Fruit fly (Drosophila melanogaster) whole organism, embryonic: Measurements from ENCODE around the gene be.

Experiments
- ATbp ChIP-seq: fragments of 200-800 bp; sonication (Bioruptor generic); optimal IDR thresholded peaks from 2 replicates; lab custom pipeline; 2017; ENCODE audit warnings: missing biosample characterization, mild to moderate bottlenecking, missing genetic modification characterization, missing genetic modification reagents
- Bteb2 ChIP-seq: fragments of 200-800 bp; sonication (Bioruptor generic); optimal IDR thresholded peaks from 2 replicates; lab custom pipeline; 2016; ENCODE audit warnings: missing biosample characterization, missing genetic modification characterization
- CG10431 ChIP-seq: fragments of 200-800 bp; sonication (Bioruptor generic); optimal IDR thresholded peaks from 3 replicates; lab custom pipeline; 2018; ENCODE audit warnings: missing biosample characterization, mild to moderate bottlenecking, missing genetic modification characterization
- CG11085 ChIP-seq: fragments of 200-800 bp; sonication (Bioruptor generic); IDR thresholded peaks from 2 replicates; pipeline ENCODE4 v1.3.6; 2022; ENCODE audit warnings: missing biosample characterization, missing genetic modification characterization
- CG11695 ChIP-seq: fragments of 200-800 bp; sonication (Bioruptor generic); IDR thresholded peaks from 3 replicates; pipeline ENCODE4 v1.3.6; 2022; ENCODE audit warnings: missing biosample characterization, missing genetic modification characterization
- CG14050 ChIP-seq: fragments of 200-800 bp; sonication (Bioruptor generic); IDR thresholded peaks from 3 replicates; pipeline ENCODE4 v1.3.6; 2022; ENCODE audit warnings: missing biosample characterization, missing genetic modification characterization
- CG15011 ChIP-seq: fragments of 200-800 bp; sonication (Bioruptor generic); optimal IDR thresholded peaks from 3 replicates; lab custom pipeline; 2018; ENCODE audit warnings: missing biosample characterization, mild to moderate bottlenecking, missing genetic modification characterization
- CG17912 ChIP-seq: fragments of 200-800 bp; sonication (Bioruptor generic); optimal IDR thresholded peaks from 2 replicates; lab custom pipeline; 2018; ENCODE audit warnings: missing biosample characterization, mild to moderate bottlenecking, missing genetic modification characterization
- CG2199 ChIP-seq: fragments of 200-800 bp; sonication (Bioruptor generic); IDR thresholded peaks from 3 replicates; pipeline ENCODE4 v1.3.6; 2022; ENCODE audit warnings: missing biosample characterization, missing genetic modification characterization
- CG2202 ChIP-seq: fragments of 200-800 bp; sonication (Bioruptor generic); optimal IDR thresholded peaks from 2 replicates; lab custom pipeline; 2018; ENCODE audit warnings: missing biosample characterization, mild to moderate bottlenecking, missing genetic modification characterization
- CG32532 ChIP-seq: fragments of 200-800 bp; sonication (Bioruptor generic); IDR thresholded peaks from 2 replicates; pipeline ENCODE4 v1.3.6; 2022; ENCODE audit warnings: missing biosample characterization, missing genetic modification characterization
- CG3281 ChIP-seq: fragments of 200-800 bp; sonication (Bioruptor generic); optimal IDR thresholded peaks from 3 replicates; lab custom pipeline; 2017; ENCODE audit warnings: missing biosample characterization, mild to moderate bottlenecking, missing genetic modification characterization
- CG3838 ChIP-seq: fragments of 200-800 bp; sonication (Bioruptor generic); optimal IDR thresholded peaks from 3 replicates; lab custom pipeline; 2016; ENCODE audit warnings: missing biosample characterization, missing genetic modification characterization
- CG4328 ChIP-seq: fragments of 200-800 bp; sonication (Bioruptor generic); optimal IDR thresholded peaks from 3 replicates; lab custom pipeline; 2017; ENCODE audit warnings: missing biosample characterization, missing genetic modification reagents, missing genetic modification characterization
- CG6254 ChIP-seq: fragments of 200-800 bp; sonication (Bioruptor generic); optimal IDR thresholded peaks from 3 replicates; lab custom pipeline; 2017; ENCODE audit warnings: mild to moderate bottlenecking, missing biosample characterization, missing genetic modification reagents, missing genetic modification characterization
- CG6272 ChIP-seq: fragments of 200-800 bp; sonication (Bioruptor generic); IDR thresholded peaks from 2 replicates; pipeline ENCODE4 v1.3.6; 2022; ENCODE audit warnings: missing biosample characterization, missing genetic modification characterization
- CG6689 ChIP-seq: fragments of 200-800 bp; sonication (Bioruptor generic); IDR thresholded peaks from 2 replicates; pipeline ENCODE4 v1.3.6; 2022; ENCODE audit warnings: missing biosample characterization, missing genetic modification characterization
- CG9609 ChIP-seq: fragments of 200-800 bp; sonication (Bioruptor generic); optimal IDR thresholded peaks from 3 replicates; lab custom pipeline; 2016; ENCODE audit warnings: missing biosample characterization, missing genetic modification characterization
- CG9817 ChIP-seq: fragments of 200-800 bp; sonication (Bioruptor generic); optimal IDR thresholded peaks from 2 replicates; lab custom pipeline; 2018; ENCODE audit warnings: missing biosample characterization, mild to moderate bottlenecking, missing genetic modification characterization, moderate library complexity
- D19A ChIP-seq: fragments of 200-800 bp; optimal IDR thresholded peaks from 3 replicates; lab custom pipeline; 2019; ENCODE audit warnings: missing biosample characterization, mild to moderate bottlenecking, missing genetic modification characterization, moderate library complexity
- Doc3 ChIP-seq: fragments of 200-800 bp; sonication (Bioruptor generic); IDR thresholded peaks from 3 replicates; pipeline ENCODE4 v1.3.6; 2022; ENCODE audit warnings: missing biosample characterization, missing genetic modification characterization; ENCODE audit not compliant: partially characterized antibody
- ERR ChIP-seq: fragments of 200-800 bp; sonication (Bioruptor generic); optimal IDR thresholded peaks from 2 replicates; lab custom pipeline; 2016; ENCODE audit warnings: missing biosample characterization, missing genetic modification characterization
- Hey ChIP-seq: fragments of 200-800 bp; sonication (Bioruptor generic); optimal IDR thresholded peaks from 3 replicates; lab custom pipeline; 2018; ENCODE audit warnings: missing biosample characterization, mild to moderate bottlenecking, missing genetic modification characterization
- Jarid2 ChIP-seq: fragments of 200-800 bp; sonication (Bioruptor generic); optimal IDR thresholded peaks from 3 replicates; lab custom pipeline; 2017; ENCODE audit warnings: mild to moderate bottlenecking, missing biosample characterization, missing genetic modification reagents, missing genetic modification characterization
- Kr ChIP-seq: fragments of 200-800 bp; sonication (Bioruptor generic); optimal IDR thresholded peaks from 2 replicates; lab custom pipeline; 2017; ENCODE audit warnings: missing biosample characterization, mild to moderate bottlenecking, missing genetic modification characterization
- Neu2 ChIP-seq: fragments of 200-800 bp; sonication (Bioruptor generic); optimal IDR thresholded peaks from 3 replicates; lab custom pipeline; 2016; ENCODE audit warnings: missing biosample characterization, missing genetic modification characterization, borderline replicate concordance
- Nf-YC ChIP-seq: fragments of 200-800 bp; optimal IDR thresholded peaks from 3 replicates; lab custom pipeline; 2019; ENCODE audit warnings: missing biosample characterization, mild to moderate bottlenecking, missing genetic modification characterization, moderate library complexity
- Taf1 ChIP-seq: fragments of 200-800 bp; sonication (Bioruptor generic); IDR thresholded peaks from 2 replicates; pipeline ENCODE4 v1.3.6; 2022; ENCODE audit warnings: missing biosample characterization, missing genetic modification characterization
- ac ChIP-seq: fragments of 200-800 bp; sonication (Bioruptor generic); optimal IDR thresholded peaks from 3 replicates; lab custom pipeline; 2017; ENCODE audit warnings: missing biosample characterization, mild to moderate bottlenecking, missing genetic modification characterization
- amos ChIP-seq: fragments of 200-800 bp; sonication (Bioruptor generic); IDR thresholded peaks from 2 replicates; pipeline ENCODE4 v1.3.6; 2022; ENCODE audit warnings: missing biosample characterization, missing genetic modification characterization; ENCODE audit not compliant: partially characterized antibody
- ash1 ChIP-seq: fragments of 200-800 bp; sonication (Bioruptor generic); optimal IDR thresholded peaks from 2 replicates; lab custom pipeline; 2018; ENCODE audit warnings: missing biosample characterization, mild to moderate bottlenecking, missing genetic modification characterization
- ato ChIP-seq: fragments of 200-800 bp; sonication (Bioruptor generic); IDR thresholded peaks from 2 replicates; pipeline ENCODE4 v1.3.6; 2022; ENCODE audit warnings: missing biosample characterization, missing genetic modification characterization; ENCODE audit not compliant: partially characterized antibody
- chif ChIP-seq, 2 experiments: fragments of 200-800 bp; sonication (Bioruptor generic); optimal IDR thresholded peaks; 3 replicates each; lab custom pipeline; 2016; ENCODE audit warnings: missing biosample characterization in 2 of 2, missing genetic modification characterization in 2 of 2
- chinmo ChIP-seq: fragments of 200-800 bp; sonication (Bioruptor generic); IDR thresholded peaks from 4 replicates; pipeline ENCODE4 v1.3.6; 2022; ENCODE audit warnings: missing biosample characterization, missing genetic modification characterization; ENCODE audit not compliant: partially characterized antibody
- dm ChIP-seq: fragments of 200-800 bp; sonication (Bioruptor generic); optimal IDR thresholded peaks from 3 replicates; lab custom pipeline; 2016; ENCODE audit warnings: missing biosample characterization, missing genetic modification characterization
- dpn ChIP-seq, 2 experiments: fragments of 200-800 bp; sonication (Bioruptor generic); optimal IDR thresholded peaks; 3 replicates each; lab custom pipeline; 2016; ENCODE audit warnings: missing biosample characterization in 2 of 2, missing genetic modification characterization in 2 of 2
- fd102C ChIP-seq: fragments of 200-800 bp; sonication (Bioruptor generic); optimal IDR thresholded peaks from 2 replicates; lab custom pipeline; 2018; ENCODE audit warnings: missing biosample characterization, mild to moderate bottlenecking, missing genetic modification characterization, moderate library complexity
- gce ChIP-seq: fragments of 200-800 bp; sonication (Bioruptor generic); IDR thresholded peaks from 3 replicates; pipeline ENCODE4 v1.3.6; 2022; ENCODE audit warnings: missing biosample characterization, missing genetic modification characterization
- hbn ChIP-seq: fragments of 200-800 bp; sonication (Bioruptor generic); IDR thresholded peaks from 2 replicates; pipeline ENCODE4 v1.3.6; 2022; ENCODE audit warnings: missing biosample characterization, missing genetic modification characterization; ENCODE audit not compliant: partially characterized antibody
- hth ChIP-seq: fragments of >200 bp; optimal IDR thresholded peaks from 2 replicates; lab custom pipeline; 2017; ENCODE audit warnings: inconsistent platforms
- nau ChIP-seq: fragments of 200-800 bp; sonication (Bioruptor generic); optimal IDR thresholded peaks from 3 replicates; lab custom pipeline; 2017; ENCODE audit warnings: missing biosample characterization, mild to moderate bottlenecking, missing genetic modification characterization, missing genetic modification reagents
- org-1 ChIP-seq: fragments of 200-800 bp; sonication (Bioruptor generic); optimal IDR thresholded peaks from 2 replicates; lab custom pipeline; 2017; ENCODE audit warnings: missing biosample characterization, missing genetic modification characterization
- peb ChIP-seq: fragments of 200-800 bp; sonication (Bioruptor generic); IDR thresholded peaks from 2 replicates; pipeline ENCODE4 v1.3.6; 2022; ENCODE audit warnings: missing biosample characterization, missing genetic modification characterization
- pita ChIP-seq: fragments of 200-800 bp; sonication (Bioruptor generic); optimal IDR thresholded peaks from 2 replicates; lab custom pipeline; 2017; ENCODE audit warnings: missing biosample characterization, mild to moderate bottlenecking, missing genetic modification characterization
- prd ChIP-seq, 3 experiments: fragments of >200 bp in 2 of 3; fragments of 200-800 bp in 1 of 3; sonication (Bioruptor generic) in 1 of 3; optimal IDR thresholded peaks in 2 of 3; IDR thresholded peaks in 1 of 3; 2 replicates in 2 of 3; 3 replicates in 1 of 3; pipeline versions ENCODE4 v1.3.6 to Lab custom; 2017 to 2022; ENCODE audit warnings: missing biosample characterization in 1 of 3, missing genetic modification characterization in 1 of 3
- sima ChIP-seq: fragments of 200-800 bp; sonication (Bioruptor generic); optimal IDR thresholded peaks from 2 replicates; lab custom pipeline; 2016; ENCODE audit warnings: missing biosample characterization, missing genetic modification characterization
- sug ChIP-seq: fragments of 200-800 bp; optimal IDR thresholded peaks from 2 replicates; lab custom pipeline; 2019; ENCODE audit warnings: missing biosample characterization, mild to moderate bottlenecking, missing genetic modification characterization, moderate library complexity
- tgo ChIP-seq: fragments of 200-800 bp; sonication (Bioruptor generic); IDR thresholded peaks from 3 replicates; pipeline ENCODE4 v1.3.6; 2022; ENCODE audit warnings: missing biosample characterization, missing genetic modification characterization
- z ChIP-seq: fragments of 200-800 bp; sonication (Bioruptor generic); IDR thresholded peaks from 3 replicates; pipeline ENCODE4 v1.3.6; 2022; ENCODE audit warnings: missing biosample characterization, missing genetic modification characterization
- zfh1 ChIP-seq: fragments of 200-800 bp; sonication (Bioruptor generic); IDR thresholded peaks from 3 replicates; pipeline ENCODE4 v1.3.6; 2022; ENCODE audit warnings: missing biosample characterization, missing genetic modification characterization

be gene

dm6 chrX:15063404-15064062 lies 39.3 kb downstream of the be start, which contains the start of the genes hiw and ND-B18 (continued):
- TF ChIP-seq CG2199 (GFP tag; lab: Robert Waterston, UW) (no peak), CG4328 (GFP tag; lab: Kevin White, UChicago) (no peak), dpn (GFP tag; optimal IDR thresholded peaks at IDR 0.05; lab: Kevin White, UChicago) (peak; percentile 26 to 29), CG9609 (GFP tag; lab: Kevin White, UChicago) (no peak), CG14050 (GFP tag; lab: Robert Waterston, UW) (no peak), CG17912 (GFP tag; lab: Kevin White, UChicago) (no peak), hth (no peak), Hey (tag; lab: Kevin White, UChicago) (no peak), ash1 (no peak), CG9817 (tag; lab: Kevin White, UChicago) (peak; percentile 8), tgo (GFP tag; lab: Robert Waterston, UW) (no peak), CG11085 (GFP tag; lab: Robert Waterston, UW) (0 out of 2 replicates have a peak, but pooled peaks have one; percentile 10), CG6272 (GFP tag; lab: Robert Waterston, UW) (no peak), Bteb2 (GFP tag; lab: Kevin White, UChicago) (no peak), CG15011 (no peak), amos (GFP tag; lab: Robert Waterston, UW) (peak; percentile 38; the same call in 1 of the 2 replicates), Neu2 (GFP tag; lab: Kevin White, UChicago) (no peak), CG6689 (GFP tag; lab: Robert Waterston, UW) (no peak), CG32532 (GFP tag; lab: Robert Waterston, UW) (no peak), fd102C (GFP tag; lab: Kevin White, UChicago) (no peak), ERR (GFP tag; lab: Kevin White, UChicago) (no peak), D19A (tag; lab: Kevin White, UChicago) (no peak), ATbp (GFP tag; lab: Kevin White, UChicago) (no peak), nau (GFP tag; lab: Kevin White, UChicago) (no peak), z (no peak), Nf-YC (tag; lab: Kevin White, UChicago) (peak; percentile 12), CG2202 (tag; lab: Kevin White, UChicago) (no peak), zfh1 (GFP tag; lab: Robert Waterston, UW) (0 out of 3 replicates have a peak, but pooled peaks have one; percentile 34), Taf1 (GFP tag; lab: Robert Waterston, UW) (no peak), CG6254 (GFP tag; lab: Kevin White, UChicago) (no peak), chif (GFP tag; optimal IDR thresholded peaks at IDR 0.05; lab: Kevin White, UChicago) (peak in 1 of 2 experiments; percentile 25), pita (no peak), sug (tag; lab: Kevin White, UChicago) (no peak), prd (optimal IDR thresholded peaks at IDR 0.05; lab: Kevin White, UChicago) (no peak), prd (GFP tag; IDR thresholded peaks at IDR 0.05; lab: Robert Waterston, UW) (no peak), sima (GFP tag; lab: Kevin White, UChicago) (no peak), CG11695 (GFP tag; lab: Robert Waterston, UW) (no peak), CG3281 (GFP tag; lab: Kevin White, UChicago) (peak; percentile 29), CG3838 (GFP tag; lab: Kevin White, UChicago) (no peak), ato (GFP tag; lab: Robert Waterston, UW) (0 out of 2 replicates have a peak, but pooled peaks have one; percentile 15), hbn (GFP tag; lab: Robert Waterston, UW) (no peak), dm (GFP tag; lab: Kevin White, UChicago) (no peak), peb (GFP tag; lab: Robert Waterston, UW) (no peak), org-1 (GFP tag; lab: Kevin White, UChicago) (no peak), ac (GFP tag; lab: Kevin White, UChicago) (no peak), gce (GFP tag; lab: Robert Waterston, UW) (no peak), chinmo (no peak), Jarid2 (GFP tag; lab: Kevin White, UChicago) (no peak), CG10431 (GFP tag; lab: Kevin White, UChicago) (no peak), Kr (GFP tag; lab: Kevin White, UChicago) (no peak), Doc3 (no peak)
